Worm (Caenorhabditis elegans) whole organism, late embryonic: ENCODE results near the gene cth-2.

Source experiments
- C08G9.2 ChIP-seq: sonication (generic microtip); optimal IDR thresholded peaks from 2 replicates; lab custom pipeline; 2016; ENCODE audit warnings: mild to moderate bottlenecking, missing genetic modification characterization, moderate library complexity, missing compliant biosample characterization
- K02D7.2 ChIP-seq: sonication (generic microtip); optimal IDR thresholded peaks from 2 replicates; lab custom pipeline; 2017; ENCODE audit warnings: mild to moderate bottlenecking, missing genetic modification characterization, missing compliant biosample characterization
- K09A11.1 ChIP-seq: sonication (generic microtip); optimal IDR thresholded peaks from 2 replicates; lab custom pipeline; 2017; ENCODE audit warnings: antibody characterized with exemption, mild to moderate bottlenecking, missing genetic modification characterization, missing compliant biosample characterization; ENCODE audit not compliant: insufficient read depth
- ahr-1 ChIP-seq: sonication (generic microtip); optimal IDR thresholded peaks from 2 replicates; lab custom pipeline; 2016; ENCODE audit warnings: missing genetic modification characterization, missing compliant biosample characterization
- ceh-18 ChIP-seq: sonication (generic microtip); optimal IDR thresholded peaks from 2 replicates; lab custom pipeline; 2016; ENCODE audit warnings: missing genetic modification characterization, missing compliant biosample characterization
- ceh-19 ChIP-seq: fragments of 200-800 bp; sonication (Bioruptor generic); optimal IDR thresholded peaks from 2 replicates; lab custom pipeline; 2018; ENCODE audit warnings: mild to moderate bottlenecking, missing genetic modification characterization, missing compliant biosample characterization
- ceh-22 ChIP-seq: sonication (generic microtip); optimal IDR thresholded peaks from 2 replicates; lab custom pipeline; 2017; ENCODE audit warnings: missing biosample characterization, missing genetic modification characterization
- ceh-30 ChIP-seq: fragments of 150-350 bp; optimal IDR thresholded peaks from 2 replicates; lab custom pipeline; 2014; ENCODE audit warnings: missing biosample characterization, missing genetic modification characterization
- ceh-34 ChIP-seq: sonication (generic microtip); optimal IDR thresholded peaks from 2 replicates; lab custom pipeline; 2016; ENCODE audit warnings: mild to moderate bottlenecking, missing genetic modification characterization, missing compliant biosample characterization
- ceh-45 ChIP-seq: fragments of 200-800 bp; sonication (Bioruptor generic); IDR thresholded peaks from 2 replicates; pipeline ENCODE4 v1.3.6; 2022; ENCODE audit warnings: missing genetic modification reagents, missing genetic modification characterization, missing compliant biosample characterization
- ceh-48 ChIP-seq: sonication (generic microtip); optimal IDR thresholded peaks from 2 replicates; lab custom pipeline; 2016; ENCODE audit warnings: missing genetic modification characterization, inconsistent platforms, missing compliant biosample characterization
- ceh-6 ChIP-seq: fragments of 200-800 bp; sonication (Bioruptor generic); optimal IDR thresholded peaks from 2 replicates; lab custom pipeline; 2018; ENCODE audit warnings: mild to moderate bottlenecking, missing genetic modification characterization, missing compliant biosample characterization
- ceh-9 ChIP-seq: sonication (generic microtip); optimal IDR thresholded peaks from 2 replicates; lab custom pipeline; 2016; ENCODE audit warnings: mild to moderate bottlenecking, missing genetic modification characterization, inconsistent platforms, missing compliant biosample characterization
- dmd-4 ChIP-seq: sonication (generic microtip); optimal IDR thresholded peaks from 2 replicates; lab custom pipeline; 2016; ENCODE audit warnings: borderline replicate concordance, missing genetic modification characterization, missing compliant biosample characterization
- elt-2 ChIP-seq: sonication (generic microtip); optimal IDR thresholded peaks from 2 replicates; lab custom pipeline; 2016; ENCODE audit warnings: missing genetic modification reagents, missing genetic modification characterization, missing compliant biosample characterization
- fkh-6 ChIP-seq: sonication (generic microtip); optimal IDR thresholded peaks from 2 replicates; lab custom pipeline; 2016; ENCODE audit warnings: missing genetic modification characterization, missing compliant biosample characterization
- hlh-13 ChIP-seq: fragments of 200-800 bp; sonication (Bioruptor generic); optimal IDR thresholded peaks from 2 replicates; lab custom pipeline; 2018; ENCODE audit warnings: mild to moderate bottlenecking, missing genetic modification characterization, missing compliant biosample characterization
- hlh-15 ChIP-seq: sonication (generic microtip); optimal IDR thresholded peaks from 2 replicates; lab custom pipeline; 2016; ENCODE audit warnings: missing genetic modification characterization, missing compliant biosample characterization
- hlh-30 ChIP-seq: sonication (generic microtip); optimal IDR thresholded peaks from 2 replicates; lab custom pipeline; 2017; ENCODE audit warnings: antibody characterized with exemption, missing genetic modification characterization, missing compliant biosample characterization; ENCODE audit not compliant: insufficient read depth
- hlh-6 ChIP-seq: sonication (generic microtip); optimal IDR thresholded peaks from 2 replicates; lab custom pipeline; 2016; ENCODE audit warnings: missing genotype, missing genetic modification characterization, missing compliant biosample characterization
- hlh-8 ChIP-seq: sonication (generic microtip); optimal IDR thresholded peaks from 2 replicates; lab custom pipeline; 2016; ENCODE audit warnings: missing genotype, missing genetic modification characterization, missing compliant biosample characterization
- lin-11 ChIP-seq: fragments of 200-800 bp; sonication (Bioruptor generic); optimal IDR thresholded peaks from 2 replicates; lab custom pipeline; 2018; ENCODE audit warnings: mild to moderate bottlenecking, missing genetic modification characterization, missing compliant biosample characterization
- mec-3 ChIP-seq: sonication (generic microtip); optimal IDR thresholded peaks from 2 replicates; lab custom pipeline; 2016; ENCODE audit warnings: borderline replicate concordance, missing genetic modification characterization, missing compliant biosample characterization
- nfya-1 ChIP-seq: sonication (generic microtip); optimal IDR thresholded peaks from 2 replicates; lab custom pipeline; 2017; ENCODE audit warnings: missing genetic modification characterization, mild to moderate bottlenecking, missing compliant biosample characterization, antibody characterized with exemption, moderate library complexity
- pax-1 ChIP-seq: fragments of 150-350 bp; optimal IDR thresholded peaks from 2 replicates; lab custom pipeline; 2014; ENCODE audit warnings: missing biosample characterization, missing genetic modification characterization
- pha-2 ChIP-seq: sonication (generic microtip); optimal IDR thresholded peaks from 2 replicates; lab custom pipeline; 2017; ENCODE audit warnings: mild to moderate bottlenecking, missing genetic modification characterization, missing compliant biosample characterization
- pha-4 ChIP-seq: fragments of 150-350 bp; optimal IDR thresholded peaks from 2 replicates; lab custom pipeline; 2018; ENCODE audit warnings: missing biosample characterization, missing genetic modification reagents, missing genetic modification characterization
- pqm-1 ChIP-seq: sonication (generic microtip); optimal IDR thresholded peaks from 2 replicates; lab custom pipeline; 2016; ENCODE audit warnings: missing genetic modification characterization, missing compliant biosample characterization
- sdc-2 ChIP-seq: sonication (generic microtip); optimal IDR thresholded peaks from 2 replicates; lab custom pipeline; 2016; ENCODE audit warnings: missing genotype, missing genetic modification characterization, missing compliant biosample characterization
- sox-4 ChIP-seq: sonication (generic microtip); optimal IDR thresholded peaks from 2 replicates; lab custom pipeline; 2017; ENCODE audit warnings: mild to moderate bottlenecking, missing genetic modification characterization, inconsistent platforms, missing compliant biosample characterization
- ttx-3 ChIP-seq: sonication (generic microtip); optimal IDR thresholded peaks from 2 replicates; lab custom pipeline; 2016; ENCODE audit warnings: missing genetic modification reagents, missing genetic modification characterization, missing compliant biosample characterization
- zip-5 ChIP-seq: sonication (generic microtip); optimal IDR thresholded peaks from 2 replicates; lab custom pipeline; 2016; ENCODE audit warnings: missing genetic modification characterization, missing compliant biosample characterization
- ztf-16 ChIP-seq: sonication (generic microtip); optimal IDR thresholded peaks from 2 replicates; lab custom pipeline; 2017; ENCODE audit warnings: missing genetic modification characterization, missing compliant biosample characterization

Gene cth-2

ce11 chrII:7061730-7062129, 4.0 kb upstream of the cth-2 start, which contains the start of gene acs-6:
TSS of gene acs-6 (plus strand) at chrII:7062030.
- TF ChIP-seq ceh-9: no peak
- TF ChIP-seq K09A11.1: no peak
- TF ChIP-seq hlh-13 (GFP tag; lab: Kevin White, UChicago): no peak
- no peak for TF ChIP-seq hlh-30
- TF ChIP-seq fkh-6 (tag; lab: Kevin White, UChicago): no peak
- TF ChIP-seq ttx-3 (tag; lab: Kevin White, UChicago): no peak
- TF ChIP-seq ceh-45 (GFP tag; lab: Robert Waterston, UW): no peak
- TF ChIP-seq lin-11 (tag; lab: Kevin White, UChicago): no peak
- TF ChIP-seq zip-5 (tag; lab: Kevin White, UChicago): no peak
- no peak for TF ChIP-seq K02D7.2 (tag; lab: Kevin White, UChicago)
- no peak for TF ChIP-seq hlh-8
- no peak for TF ChIP-seq ahr-1 (tag; lab: Kevin White, UChicago)
- TF ChIP-seq sox-4: no peak
- no peak for TF ChIP-seq C08G9.2 (tag; lab: Kevin White, UChicago)
- no peak for TF ChIP-seq pha-2 (tag; lab: Kevin White, UChicago)
- TF ChIP-seq ceh-19 (GFP tag; lab: Kevin White, UChicago): no peak

- TF ChIP-seq ceh-45 (GFP tag; lab: Robert Waterston, UW) (no peak), lin-11 (tag; lab: Kevin White, UChicago) (no peak), pha-2 (tag; lab: Kevin White, UChicago) (no peak), dmd-4 (no peak), ceh-18 (tag; lab: Kevin White, UChicago) (no peak), ztf-16 (tag; lab: Kevin White, UChicago) (no peak), ceh-22 (no peak), hlh-30 (no peak), elt-2 (tag; lab: Kevin White, UChicago) (no peak), hlh-15 (tag; lab: Kevin White, UChicago) (no peak), sox-4 (no peak), ceh-34 (tag; lab: Kevin White, UChicago) (no peak)
Measured at ce11 chrII:7060791-7061190, 3.0 kb upstream of the cth-2 start.

- TF ChIP-seq elt-2 (tag; lab: Kevin White, UChicago) (peak; percentile 34), hlh-6 (tag; lab: Kevin White, UChicago) (no peak)
Measured at ce11 chrII:7060202-7060601, 2.4 kb upstream of the cth-2 start.

ce11 chrII:7059274-7059757, 1.6 kb upstream of the cth-2 start:
- TF ChIP-seq K09A11.1: no peak
- no peak for TF ChIP-seq ceh-18 (tag; lab: Kevin White, UChicago)
- no peak for TF ChIP-seq pax-1 (tag; lab: Kevin White, UChicago)
- no peak for TF ChIP-seq ceh-6 (GFP tag; lab: Kevin White, UChicago)
- peak; percentile 38 for TF ChIP-seq elt-2 (tag; lab: Kevin White, UChicago)
- TF ChIP-seq mec-3: no peak

- TF ChIP-seq C08G9.2 (tag; lab: Kevin White, UChicago) (no peak), pha-4 (no peak), sdc-2 (no peak), ceh-48 (tag; lab: Kevin White, UChicago) (no peak), pqm-1 (tag; lab: Kevin White, UChicago) (no peak), nfya-1 (no peak), ceh-30 (tag; lab: Kevin White, UChicago) (no peak)
- TF ChIP-seq, all 69 proteins: peak for 0
Measured at ce11 chrII:7056328-7056727, 1.4 kb downstream of the cth-2 start.
